Fruit fly (Drosophila melanogaster) whole organism, embryonic: ENCODE measurements around the gene CG45493.

ENCODE experiments used
- CG10147 ChIP-seq: fragments of 200-800 bp; sonication (Bioruptor generic); optimal IDR thresholded peaks from 2 replicates; lab custom pipeline; 2019; ENCODE audit warnings: missing biosample characterization, mild to moderate bottlenecking, missing genetic modification characterization, moderate library complexity
- CG10654 ChIP-seq: fragments of 200-800 bp; sonication (Bioruptor generic); optimal IDR thresholded peaks from 2 replicates; lab custom pipeline; 2016; ENCODE audit warnings: missing biosample characterization, missing genetic modification characterization
- CG10959 ChIP-seq: fragments of 200-800 bp; sonication (Bioruptor generic); IDR thresholded peaks from 2 replicates; pipeline ENCODE4 v1.3.6; 2022; ENCODE audit warnings: missing biosample characterization, missing genetic modification characterization
- CG12104 ChIP-seq: fragments of 200-800 bp; sonication (Bioruptor generic); optimal IDR thresholded peaks from 3 replicates; lab custom pipeline; 2016; ENCODE audit warnings: missing biosample characterization, missing genetic modification characterization
- CG12391 ChIP-seq: fragments of 200-800 bp; sonication (Bioruptor generic); optimal IDR thresholded peaks from 3 replicates; lab custom pipeline; 2018; ENCODE audit warnings: missing biosample characterization, mild to moderate bottlenecking, missing genetic modification characterization, moderate library complexity
- CG14710 ChIP-seq: fragments of 200-800 bp; sonication (Bioruptor generic); optimal IDR thresholded peaks from 3 replicates; lab custom pipeline; 2019; ENCODE audit warnings: missing biosample characterization, mild to moderate bottlenecking, missing genetic modification characterization, moderate library complexity
- CG17186 ChIP-seq: fragments of 200-800 bp; sonication (Bioruptor generic); optimal IDR thresholded peaks from 3 replicates; lab custom pipeline; 2017; ENCODE audit warnings: missing biosample characterization, missing genetic modification reagents, missing genetic modification characterization
- CG17385 ChIP-seq: fragments of 200-800 bp; sonication (Bioruptor generic); optimal IDR thresholded peaks from 3 replicates; lab custom pipeline; 2018; ENCODE audit warnings: missing biosample characterization, mild to moderate bottlenecking, missing genetic modification characterization
- CG2120 ChIP-seq: fragments of 200-800 bp; sonication (Bioruptor generic); optimal IDR thresholded peaks from 3 replicates; lab custom pipeline; 2016; ENCODE audit warnings: missing biosample characterization, missing genetic modification characterization
- CG2889 ChIP-seq: fragments of 200-800 bp; sonication (Bioruptor generic); IDR thresholded peaks from 3 replicates; pipeline ENCODE4 v1.3.6; 2022; ENCODE audit warnings: missing biosample characterization, missing genetic modification characterization
- CG32767 ChIP-seq: fragments of 200-800 bp; sonication (Bioruptor generic); IDR thresholded peaks from 2 replicates; pipeline ENCODE4 v1.3.6; 2022; ENCODE audit warnings: missing biosample characterization, missing genetic modification characterization
- CG32772 ChIP-seq: fragments of 200-800 bp; sonication (Bioruptor generic); IDR thresholded peaks from 2 replicates; pipeline ENCODE4 v1.3.6; 2022; ENCODE audit warnings: missing biosample characterization, missing genetic modification characterization
- CG5245 ChIP-seq: fragments of 200-800 bp; sonication (Bioruptor generic); optimal IDR thresholded peaks from 3 replicates; lab custom pipeline; 2016; ENCODE audit warnings: missing biosample characterization, missing genetic modification characterization
- CG6813 ChIP-seq: fragments of 200-800 bp; sonication (Bioruptor generic); optimal IDR thresholded peaks from 2 replicates; lab custom pipeline; 2017; ENCODE audit warnings: missing biosample characterization, missing genetic modification characterization, mild to moderate bottlenecking, moderate library complexity, missing genetic modification reagents
- CG6854 ChIP-seq: fragments of 200-800 bp; sonication (Bioruptor generic); optimal IDR thresholded peaks from 3 replicates; lab custom pipeline; 2017; ENCODE audit warnings: missing biosample characterization, mild to moderate bottlenecking, missing genetic modification characterization
- CG9609 ChIP-seq: fragments of 200-800 bp; sonication (Bioruptor generic); optimal IDR thresholded peaks from 3 replicates; lab custom pipeline; 2016; ENCODE audit warnings: missing biosample characterization, missing genetic modification characterization
- CG9876 ChIP-seq: fragments of 200-800 bp; sonication (Bioruptor generic); optimal IDR thresholded peaks from 2 replicates; lab custom pipeline; 2016; ENCODE audit warnings: missing biosample characterization, missing genetic modification characterization
- CkIIα-i1 ChIP-seq: fragments of 200-800 bp; sonication (Bioruptor generic); IDR thresholded peaks from 2 replicates; pipeline ENCODE4 v1.3.6; 2022; ENCODE audit warnings: missing biosample characterization, missing genetic modification characterization
- E2f2 ChIP-seq: fragments of 200-800 bp; sonication (Bioruptor generic); IDR thresholded peaks from 2 replicates; pipeline ENCODE4 v1.3.6; 2022; ENCODE audit warnings: missing biosample characterization, missing genetic modification characterization
- Elba2 ChIP-seq: fragments of 200-800 bp; sonication (Bioruptor generic); optimal IDR thresholded peaks from 3 replicates; lab custom pipeline; 2016; ENCODE audit warnings: missing biosample characterization, missing genetic modification characterization
- Hey ChIP-seq: fragments of 200-800 bp; sonication (Bioruptor generic); optimal IDR thresholded peaks from 3 replicates; lab custom pipeline; 2018; ENCODE audit warnings: missing biosample characterization, mild to moderate bottlenecking, missing genetic modification characterization
- Myb ChIP-seq: fragments of 200-800 bp; sonication (Bioruptor generic); optimal IDR thresholded peaks from 2 replicates; lab custom pipeline; 2016; ENCODE audit warnings: missing biosample characterization, missing genetic modification characterization
- Neu2 ChIP-seq: fragments of 200-800 bp; sonication (Bioruptor generic); optimal IDR thresholded peaks from 3 replicates; lab custom pipeline; 2016; ENCODE audit warnings: missing biosample characterization, missing genetic modification characterization, borderline replicate concordance
- NfI ChIP-seq: fragments of 200-800 bp; sonication (Bioruptor generic); optimal IDR thresholded peaks from 3 replicates; lab custom pipeline; 2018; ENCODE audit warnings: missing biosample characterization, mild to moderate bottlenecking, missing genetic modification characterization, moderate library complexity
- YL-1 ChIP-seq: fragments of 200-800 bp; sonication (Bioruptor generic); optimal IDR thresholded peaks from 3 replicates; lab custom pipeline; 2017; ENCODE audit warnings: missing biosample characterization, mild to moderate bottlenecking, missing genetic modification characterization
- ac ChIP-seq: fragments of 200-800 bp; sonication (Bioruptor generic); optimal IDR thresholded peaks from 3 replicates; lab custom pipeline; 2017; ENCODE audit warnings: missing biosample characterization, mild to moderate bottlenecking, missing genetic modification characterization
- al ChIP-seq: fragments of 200-800 bp; sonication (Bioruptor generic); IDR thresholded peaks from 2 replicates; pipeline ENCODE4 v1.3.6; 2022; ENCODE audit warnings: missing biosample characterization, missing genetic modification characterization
- bigmax ChIP-seq: fragments of 200-800 bp; sonication (Bioruptor generic); optimal IDR thresholded peaks from 2 replicates; lab custom pipeline; 2018; ENCODE audit warnings: missing biosample characterization, mild to moderate bottlenecking, missing genetic modification characterization
- chn ChIP-seq: fragments of 200-800 bp; sonication (Bioruptor generic); optimal IDR thresholded peaks from 2 replicates; lab custom pipeline; 2016; ENCODE audit warnings: missing biosample characterization, missing genetic modification characterization
- cwo ChIP-seq: fragments of 200-800 bp; sonication (Bioruptor generic); optimal IDR thresholded peaks from 3 replicates; lab custom pipeline; 2017; ENCODE audit warnings: missing biosample characterization, missing genetic modification characterization, mild to moderate bottlenecking, moderate library complexity, missing genetic modification reagents
- dan ChIP-seq: fragments of 200-800 bp; sonication (Bioruptor generic); IDR thresholded peaks from 2 replicates; pipeline ENCODE4 v1.3.6; 2022; ENCODE audit warnings: missing biosample characterization, missing genetic modification characterization
- eve ChIP-seq, 2 experiments: fragments of >200 bp; optimal IDR thresholded peaks; 2 replicates each; lab custom pipeline; 2017; ENCODE audit warnings: missing biosample characterization in 2 of 2, missing genetic modification characterization in 2 of 2
- grn ChIP-seq: fragments of 200-800 bp; sonication (Bioruptor generic); optimal IDR thresholded peaks from 3 replicates; lab custom pipeline; 2017; ENCODE audit warnings: missing biosample characterization, missing genetic modification characterization
- her ChIP-seq: fragments of 200-800 bp; sonication (Bioruptor generic); optimal IDR thresholded peaks from 2 replicates; lab custom pipeline; 2016; ENCODE audit warnings: missing biosample characterization, missing genetic modification characterization
- kay ChIP-seq: fragments of 200-800 bp; sonication (Bioruptor generic); optimal IDR thresholded peaks from 2 replicates; lab custom pipeline; 2016; ENCODE audit warnings: missing biosample characterization, missing genetic modification characterization
- kni ChIP-seq: fragments of 200-800 bp; sonication (Bioruptor generic); optimal IDR thresholded peaks from 3 replicates; lab custom pipeline; 2017; ENCODE audit warnings: mild to moderate bottlenecking, missing biosample characterization, missing genetic modification reagents, missing genetic modification characterization
- knrl ChIP-seq: fragments of 200-800 bp; sonication (Bioruptor generic); IDR thresholded peaks from 3 replicates; pipeline ENCODE4 v1.3.6; 2022; ENCODE audit warnings: missing biosample characterization, missing genetic modification characterization; ENCODE audit not compliant: partially characterized antibody
- maf-S ChIP-seq: fragments of 200-800 bp; sonication (Bioruptor generic); optimal IDR thresholded peaks from 2 replicates; lab custom pipeline; 2016; ENCODE audit warnings: missing biosample characterization, missing genetic modification characterization
- org-1 ChIP-seq: fragments of 200-800 bp; sonication (Bioruptor generic); optimal IDR thresholded peaks from 2 replicates; lab custom pipeline; 2017; ENCODE audit warnings: missing biosample characterization, missing genetic modification characterization
- peb ChIP-seq: fragments of 200-800 bp; sonication (Bioruptor generic); IDR thresholded peaks from 2 replicates; pipeline ENCODE4 v1.3.6; 2022; ENCODE audit warnings: missing biosample characterization, missing genetic modification characterization
- sc ChIP-seq, 3 experiments: fragments of >200 bp in 2 of 3; fragments of 200-800 bp in 1 of 3; sonication (Bioruptor generic) in 1 of 3; optimal IDR thresholded peaks; 2 replicates in 2 of 3; 3 replicates in 1 of 3; lab custom pipeline; 2017; ENCODE audit warnings: mild to moderate bottlenecking in 1 of 3, missing biosample characterization in 1 of 3, missing genetic modification characterization in 1 of 3, missing genetic modification reagents in 1 of 3
- seq ChIP-seq: fragments of 200-800 bp; sonication (Bioruptor generic); IDR thresholded peaks from 2 replicates; pipeline ENCODE4 v1.3.6; 2022; ENCODE audit warnings: missing biosample characterization, missing genetic modification characterization
- sisA ChIP-seq: fragments of 200-800 bp; sonication (Bioruptor generic); IDR thresholded peaks from 2 replicates; pipeline ENCODE4 v1.3.6; 2022; ENCODE audit warnings: missing biosample characterization, missing genetic modification characterization
- stwl ChIP-seq: fragments of 200-800 bp; sonication (Bioruptor generic); optimal IDR thresholded peaks from 3 replicates; lab custom pipeline; 2018; ENCODE audit warnings: missing biosample characterization, mild to moderate bottlenecking, missing genetic modification characterization, moderate library complexity
- sug ChIP-seq: fragments of 200-800 bp; optimal IDR thresholded peaks from 2 replicates; lab custom pipeline; 2019; ENCODE audit warnings: missing biosample characterization, mild to moderate bottlenecking, missing genetic modification characterization, moderate library complexity
- tin ChIP-seq: fragments of 200-800 bp; sonication (Bioruptor generic); optimal IDR thresholded peaks from 3 replicates; lab custom pipeline; 2016; ENCODE audit warnings: missing biosample characterization, missing genetic modification characterization
- tna ChIP-seq: fragments of 200-800 bp; sonication (Bioruptor generic); IDR thresholded peaks from 2 replicates; pipeline ENCODE4 v1.3.6; 2022; ENCODE audit warnings: missing biosample characterization, missing genetic modification characterization; ENCODE audit not compliant: partially characterized antibody
- unpg ChIP-seq: fragments of 200-800 bp; sonication (Bioruptor generic); optimal IDR thresholded peaks from 3 replicates; lab custom pipeline; 2018; ENCODE audit warnings: missing biosample characterization, mild to moderate bottlenecking, missing genetic modification characterization, moderate library complexity
- vnd ChIP-seq: fragments of 200-800 bp; sonication (Bioruptor generic); IDR thresholded peaks from 3 replicates; pipeline ENCODE4 v1.3.6; 2022; ENCODE audit warnings: missing biosample characterization, missing genetic modification characterization; ENCODE audit not compliant: partially characterized antibody
- zen ChIP-seq: fragments of 200-800 bp; sonication (Bioruptor generic); optimal IDR thresholded peaks from 3 replicates; lab custom pipeline; 2018; ENCODE audit warnings: missing biosample characterization, mild to moderate bottlenecking, missing genetic modification characterization, moderate library complexity
- zf30C ChIP-seq: fragments of 200-800 bp; sonication (Bioruptor generic); optimal IDR thresholded peaks from 3 replicates; lab custom pipeline; 2018; ENCODE audit warnings: missing biosample characterization, mild to moderate bottlenecking, missing genetic modification characterization

The CG45493 gene

DNA sequence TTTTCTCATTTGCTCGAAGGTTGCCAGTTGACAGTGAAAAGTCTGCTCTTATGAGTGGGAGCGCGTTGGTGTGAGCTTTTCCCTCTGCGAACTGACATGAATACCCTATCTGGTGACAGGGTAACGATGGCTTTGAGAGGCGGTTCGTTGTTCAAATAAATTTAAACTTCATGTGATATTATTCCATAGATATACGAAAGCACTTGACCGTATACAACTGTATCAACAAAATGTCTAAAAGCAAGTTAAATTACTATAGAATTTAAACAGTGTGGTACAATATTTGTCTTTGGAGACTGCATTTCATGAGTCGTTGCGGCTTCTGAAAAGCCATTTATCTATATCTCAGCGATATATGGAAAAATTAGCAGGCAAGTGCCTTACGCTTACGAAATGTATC, 15.5 kb upstream of the CG45493 start (continued):
- TF ChIP-seq sc (optimal IDR thresholded peaks at IDR 0.05; lab: Kevin White, UChicago) (no peak), sc (GFP tag; optimal IDR thresholded peaks at IDR 0.05; lab: Kevin White, UChicago) (no peak), knrl (GFP tag; lab: Robert Waterston, UW) (no peak), CkIIα-i1 (GFP tag; lab: Robert Waterston, UW) (no peak), YL-1 (GFP tag; lab: Kevin White, UChicago) (no peak), eve (GFP tag; optimal IDR thresholded peaks at IDR 0.05; lab: Kevin White, UChicago) (peak in 1 of 2 experiments; percentile 5), CG32772 (GFP tag; lab: Robert Waterston, UW) (no peak), CG9876 (GFP tag; lab: Kevin White, UChicago) (no peak), Hey (tag; lab: Kevin White, UChicago) (no peak), peb (no peak), zen (tag; lab: Kevin White, UChicago) (no peak), E2f2 (peak; percentile 51), CG2889 (0 out of 3 replicates have a peak, but pooled peaks have one; percentile 18), Elba2 (GFP tag; lab: Kevin White, UChicago) (no peak), CG14710 (no peak), kay (no peak), CG6854 (GFP tag; lab: Kevin White, UChicago) (no peak), CG17186 (GFP tag; lab: Kevin White, UChicago) (no peak), CG6813 (no peak), seq (GFP tag; lab: Robert Waterston, UW) (0 out of 2 replicates have a peak, but pooled peaks have one; percentile 23), chn (GFP tag; lab: Kevin White, UChicago) (no peak), her (GFP tag; lab: Kevin White, UChicago) (no peak), CG5245 (no peak), NfI (GFP tag; lab: Kevin White, UChicago) (peak; percentile 36), CG12104 (no peak), dan (GFP tag; lab: Robert Waterston, UW) (no peak), org-1 (GFP tag; lab: Kevin White, UChicago) (no peak), kni (GFP tag; lab: Kevin White, UChicago) (no peak), stwl (no peak), tin (no peak), bigmax (no peak), sisA (GFP tag; lab: Robert Waterston, UW) (no peak), CG10147 (GFP tag; lab: Kevin White, UChicago) (peak; percentile 4), cwo (GFP tag; lab: Kevin White, UChicago) (no peak), Neu2 (GFP tag; lab: Kevin White, UChicago) (no peak), zf30C (GFP tag; lab: Kevin White, UChicago) (no peak), CG32767 (GFP tag; lab: Robert Waterston, UW) (peak; percentile 22; the same call in 1 of the 2 replicates), CG10959 (GFP tag; lab: Robert Waterston, UW) (no peak), maf-S (no peak), CG9609 (GFP tag; lab: Kevin White, UChicago) (no peak), sug (tag; lab: Kevin White, UChicago) (no peak), CG12391 (tag; lab: Kevin White, UChicago) (no peak), CG10654 (GFP tag; lab: Kevin White, UChicago) (no peak), al (peak; percentile 40), tna (GFP tag; lab: Robert Waterston, UW) (no peak), CG17385 (GFP tag; lab: Kevin White, UChicago) (peak; percentile 31), unpg (GFP tag; lab: Kevin White, UChicago) (peak; percentile 53), CG2120 (GFP tag; lab: Kevin White, UChicago) (peak; percentile 71), Myb (GFP tag; lab: Kevin White, UChicago) (peak; percentile 18), grn (no peak), vnd (GFP tag; lab: Robert Waterston, UW) (no peak), ac (GFP tag; lab: Kevin White, UChicago) (no peak)
